Worm (Caenorhabditis elegans) whole organism, L1 larva: ENCODE data around the gene F15D4.2.

ENCODE experiments used
- C34B4.2 ChIP-seq: sonication (generic microtip); optimal IDR thresholded peaks from 2 replicates; lab custom pipeline; 2017; ENCODE audit warnings: mild to moderate bottlenecking, missing genetic modification characterization, missing compliant biosample characterization
- aha-1 ChIP-seq: fragments of 150-350 bp; optimal IDR thresholded peaks from 2 replicates; lab custom pipeline; 2014; ENCODE audit warnings: missing biosample characterization, missing genetic modification characterization
- alr-1 ChIP-seq: fragments of 200-800 bp; sonication (Bioruptor generic); optimal IDR thresholded peaks from 2 replicates; lab custom pipeline; 2018; ENCODE audit warnings: borderline replicate concordance, mild to moderate bottlenecking, missing genetic modification characterization, missing compliant biosample characterization
- ama-1 ChIP-seq: fragments of 150-350 bp; optimal IDR thresholded peaks from 2 replicates; lab custom pipeline; 2014
- blmp-1 ChIP-seq: fragments of 150-350 bp; optimal IDR thresholded peaks from 2 replicates; lab custom pipeline; 2014; ENCODE audit warnings: missing biosample characterization, missing genetic modification characterization
- ceh-63 ChIP-seq: fragments of 200-800 bp; sonication (Bioruptor generic); optimal IDR thresholded peaks from 2 replicates; lab custom pipeline; 2018; ENCODE audit warnings: mild to moderate bottlenecking, missing genetic modification characterization, missing compliant biosample characterization
- ces-1 ChIP-seq: fragments of 150-350 bp; optimal IDR thresholded peaks from 2 replicates; lab custom pipeline; 2014; ENCODE audit warnings: missing biosample characterization, missing genetic modification reagents, missing genetic modification characterization
- dpl-1 ChIP-seq, 3 experiments: fragments of 150-350 bp in 2 of 3; sonication (generic microtip) in 1 of 3; optimal IDR thresholded peaks; 2 replicates each; lab custom pipeline; 2014 to 2017; ENCODE audit warnings: missing biosample characterization in 3 of 3, missing genetic modification characterization in 3 of 3, missing genetic modification reagents in 3 of 3
- dsc-1 ChIP-seq: sonication (generic microtip); optimal IDR thresholded peaks from 2 replicates; lab custom pipeline; 2016; ENCODE audit warnings: mild to moderate bottlenecking, missing genetic modification characterization, missing compliant biosample characterization
- efl-1 ChIP-seq, 4 experiments: fragments of 150-350 bp; optimal IDR thresholded peaks in 3 of 4; peaks in 1 of 4; 1 replicate in 1 of 4; 2 replicates in 3 of 4; lab custom pipeline; 2014; ENCODE audit warnings: missing biosample characterization in 2 of 4, missing genetic modification characterization in 2 of 4, missing genetic modification reagents in 2 of 4
- egl-13 ChIP-seq: sonication (generic microtip); optimal IDR thresholded peaks from 2 replicates; lab custom pipeline; 2016; ENCODE audit warnings: missing genotype, missing genetic modification reagents, missing genetic modification characterization, missing compliant biosample characterization
- egl-27 ChIP-seq, 2 experiments: fragments of 150-350 bp in 1 of 2; sonication (generic microtip); optimal IDR thresholded peaks; 3 replicates each; lab custom pipeline; 2017 to 2018; ENCODE audit warnings: missing biosample characterization in 2 of 2, missing genetic modification characterization in 2 of 2, missing genetic modification reagents in 2 of 2
- elt-2 ChIP-seq: sonication (generic microtip); optimal IDR thresholded peaks from 2 replicates; lab custom pipeline; 2016; ENCODE audit warnings: missing genetic modification characterization, mild to moderate bottlenecking, inconsistent platforms, missing compliant biosample characterization, missing genetic modification reagents
- fkh-4 ChIP-seq: sonication (generic microtip); optimal IDR thresholded peaks from 2 replicates; lab custom pipeline; 2016; ENCODE audit warnings: missing compliant biosample characterization, missing genetic modification characterization, borderline replicate concordance
- hlh-4 ChIP-seq: sonication (generic microtip); optimal IDR thresholded peaks from 2 replicates; lab custom pipeline; 2016; ENCODE audit warnings: mild to moderate bottlenecking, missing genetic modification characterization, missing compliant biosample characterization
- hpl-2 ChIP-seq: fragments of 150-350 bp; optimal IDR thresholded peaks from 2 replicates; lab custom pipeline; 2014; ENCODE audit warnings: missing biosample characterization, missing genetic modification reagents, missing genetic modification characterization
- irx-1 ChIP-seq: sonication (generic microtip); optimal IDR thresholded peaks from 2 replicates; lab custom pipeline; 2016; ENCODE audit warnings: missing genetic modification characterization, missing compliant biosample characterization
- jun-1 ChIP-seq: fragments of 150-350 bp; optimal IDR thresholded peaks from 2 replicates; lab custom pipeline; 2014; ENCODE audit warnings: missing biosample characterization, missing genetic modification reagents, missing genetic modification characterization
- lin-13 ChIP-seq: fragments of 150-350 bp; optimal IDR thresholded peaks from 2 replicates; lab custom pipeline; 2014; ENCODE audit warnings: missing biosample characterization, missing genetic modification reagents, missing genetic modification characterization
- lin-35 ChIP-seq, 2 experiments: fragments of 150-350 bp; optimal IDR thresholded peaks; 2 replicates each; lab custom pipeline; 2014; ENCODE audit warnings: missing biosample characterization in 2 of 2, missing genetic modification characterization in 2 of 2, missing genetic modification reagents in 2 of 2
- lir-3 ChIP-seq: sonication (generic microtip); optimal IDR thresholded peaks from 2 replicates; lab custom pipeline; 2016; ENCODE audit warnings: mild to moderate bottlenecking, missing genetic modification characterization, moderate library complexity, missing compliant biosample characterization; ENCODE audit not compliant: poor library complexity
- mdl-1 ChIP-seq, 2 experiments: fragments of 150-350 bp; optimal IDR thresholded peaks; 2 replicates each; lab custom pipeline; 2014 to 2017; ENCODE audit warnings: missing biosample characterization in 2 of 2, missing genetic modification characterization in 2 of 2, inconsistent platforms in 1 of 2
- mef-2 ChIP-seq: fragments of 150-350 bp; optimal IDR thresholded peaks from 2 replicates; lab custom pipeline; 2014; ENCODE audit warnings: missing biosample characterization, missing genetic modification characterization
- mep-1 ChIP-seq: fragments of 150-350 bp; optimal IDR thresholded peaks from 2 replicates; lab custom pipeline; 2014; ENCODE audit warnings: missing biosample characterization, missing genetic modification characterization
- nhr-12 ChIP-seq: sonication (generic microtip); optimal IDR thresholded peaks from 2 replicates; lab custom pipeline; 2017; ENCODE audit warnings: missing biosample characterization, missing genetic modification characterization
- nhr-19 ChIP-seq: fragments of 200-800 bp; sonication (Bioruptor generic); conservative IDR thresholded peaks from 2 replicates; pipeline ENCODE4 v1.3.6; 2022; ENCODE audit warnings: missing genetic modification characterization, missing compliant biosample characterization
- nhr-20 ChIP-seq: sonication (generic microtip); optimal IDR thresholded peaks from 2 replicates; lab custom pipeline; 2016; ENCODE audit warnings: mild to moderate bottlenecking, missing genetic modification characterization, missing compliant biosample characterization
- nhr-28 ChIP-seq: fragments of 150-350 bp; optimal IDR thresholded peaks from 2 replicates; lab custom pipeline; 2014; ENCODE audit warnings: missing biosample characterization, missing genetic modification characterization
- nhr-71 ChIP-seq: sonication (generic microtip); optimal IDR thresholded peaks from 2 replicates; lab custom pipeline; 2016; ENCODE audit warnings: mild to moderate bottlenecking, missing genetic modification characterization, moderate library complexity, missing compliant biosample characterization
- nhr-76 ChIP-seq: sonication (generic microtip); optimal IDR thresholded peaks from 2 replicates; lab custom pipeline; 2017; ENCODE audit warnings: missing biosample characterization, missing genetic modification characterization
- nhr-77 ChIP-seq: fragments of 150-350 bp; optimal IDR thresholded peaks from 2 replicates; lab custom pipeline; 2014; ENCODE audit warnings: missing biosample characterization, missing genetic modification characterization
- nhr-85 ChIP-seq: sonication (generic microtip); peaks from one replicate; lab custom pipeline; 2016; ENCODE audit warnings: missing genetic modification characterization, inconsistent platforms, missing compliant biosample characterization
- nhr-90 ChIP-seq: sonication (generic microtip); optimal IDR thresholded peaks from 2 replicates; lab custom pipeline; 2016; ENCODE audit warnings: mild to moderate bottlenecking, missing genetic modification characterization, missing compliant biosample characterization; ENCODE audit not compliant: poor library complexity
- rnt-1 ChIP-seq: sonication (generic microtip); optimal IDR thresholded peaks from 2 replicates; lab custom pipeline; 2016; ENCODE audit warnings: mild to moderate bottlenecking, missing genetic modification characterization, moderate library complexity, missing compliant biosample characterization
- skn-1 ChIP-seq: fragments of 150-350 bp; optimal IDR thresholded peaks from 2 replicates; lab custom pipeline; 2014; ENCODE audit warnings: missing biosample characterization, missing genetic modification characterization
- snpc-4 ChIP-seq: fragments of 150-350 bp; optimal IDR thresholded peaks from 2 replicates; lab custom pipeline; 2014; ENCODE audit warnings: missing biosample characterization, missing genetic modification characterization
- snu-23 ChIP-seq: sonication (generic microtip); optimal IDR thresholded peaks from 2 replicates; lab custom pipeline; 2016; ENCODE audit warnings: missing genetic modification characterization, missing compliant biosample characterization
- sup-37 ChIP-seq: fragments of 200-800 bp; sonication (Bioruptor generic); optimal IDR thresholded peaks from 2 replicates; lab custom pipeline; 2018; ENCODE audit warnings: mild to moderate bottlenecking, missing genetic modification characterization, missing compliant biosample characterization
- swsn-7 ChIP-seq: sonication (generic microtip); optimal IDR thresholded peaks from 2 replicates; lab custom pipeline; 2016; ENCODE audit warnings: missing genetic modification characterization, missing compliant biosample characterization
- unc-86 ChIP-seq: sonication (generic microtip); optimal IDR thresholded peaks from 2 replicates; lab custom pipeline; 2016; ENCODE audit warnings: missing genetic modification characterization, missing compliant biosample characterization
- unc-98 ChIP-seq: fragments of 200-800 bp; sonication (Bioruptor generic); IDR thresholded peaks from 2 replicates; pipeline ENCODE4 v1.3.6; 2022; ENCODE audit warnings: missing genetic modification characterization, missing compliant biosample characterization
- zag-1 ChIP-seq: fragments of 150-350 bp; optimal IDR thresholded peaks from 2 replicates; lab custom pipeline; 2014; ENCODE audit warnings: missing biosample characterization, missing genetic modification characterization

F15D4.2 gene

ce11 chrII:13195163-13195562 lies 20.7 kb upstream of the F15D4.2 start, which contains the start of gene lec-1 (continued):
- TF ChIP-seq dpl-1 (GFP tag; optimal IDR thresholded peaks at IDR 0.05; lab: Kevin White, UChicago) (peak; percentile 9 to 32 (median 16)), snpc-4 (tag; lab: Kevin White, UChicago) (no peak), unc-98 (GFP tag; lab: Robert Waterston, UW) (no peak), rnt-1 (tag; lab: Kevin White, UChicago) (peak; percentile 65), alr-1 (no peak), lin-35 (GFP tag; optimal IDR thresholded peaks at IDR 0.05; lab: Kevin White, UChicago) (peak; percentile 49 to 52), blmp-1 (tag; lab: Kevin White, UChicago) (peak; percentile 41), jun-1 (peak; percentile 8), mef-2 (tag; lab: Kevin White, UChicago) (no peak), lir-3 (tag; lab: Kevin White, UChicago) (peak; percentile 7), skn-1 (tag; lab: Kevin White, UChicago) (peak; percentile 12), nhr-77 (peak; percentile 67), elt-2 (tag; lab: Kevin White, UChicago) (peak; percentile 3), dsc-1 (tag; lab: Kevin White, UChicago) (peak; percentile 58), nhr-20 (peak; percentile 60), unc-86 (tag; lab: Kevin White, UChicago) (peak; percentile 13), egl-27 (tag; optimal IDR thresholded peaks at IDR 0.05; lab: Kevin White, UChicago) (no peak), aha-1 (tag; lab: Kevin White, UChicago) (no peak), nhr-28 (tag; lab: Kevin White, UChicago) (no peak), nhr-85 (tag; lab: Kevin White, UChicago) (peak; percentile 80), fkh-4 (tag; lab: Kevin White, UChicago) (no peak), C34B4.2 (no peak), zag-1 (tag; lab: Kevin White, UChicago) (peak; percentile 15), snu-23 (GFP tag; lab: Kevin White, UChicago) (peak; percentile 71), nhr-12 (tag; lab: Kevin White, UChicago) (no peak), nhr-19 (GFP tag; lab: Robert Waterston, UW) (no peak; the same call in 1 of the 2 replicates), nhr-71 (tag; lab: Kevin White, UChicago) (peak; percentile 70), mep-1 (tag; lab: Kevin White, UChicago) (peak; percentile 8), hlh-4 (tag; lab: Kevin White, UChicago) (no peak), irx-1 (tag; lab: Kevin White, UChicago) (peak; percentile 14), mdl-1 (tag; optimal IDR thresholded peaks at IDR 0.05; lab: Kevin White, UChicago) (peak in 1 of 2 experiments; percentile 18), efl-1 (optimal IDR thresholded peaks at IDR 0.05; lab: Kevin White, UChicago) (peak; percentile 64 to 77), efl-1 (GFP tag; optimal IDR thresholded peaks at IDR 0.05 in 1 of 2; lab: Kevin White, UChicago) (peak; percentile 15 to 50), swsn-7 (tag; lab: Kevin White, UChicago) (peak; percentile 48), egl-13 (no peak), lin-13 (GFP tag; lab: Kevin White, UChicago) (no peak), sup-37 (no peak), ceh-63 (GFP tag; lab: Kevin White, UChicago) (no peak), ces-1 (no peak), ama-1 (no peak), nhr-76 (tag; lab: Kevin White, UChicago) (no peak)

- peak; percentile 17 for TF ChIP-seq nhr-90
- TF ChIP-seq hpl-2 (GFP tag; lab: Kevin White, UChicago) = no peak
Observed at ce11 chrII:13195706-13196417, 20.0 kb upstream of the F15D4.2 start.
